Worm (Caenorhabditis elegans) whole organism, L4 larva: Measurements from ENCODE around the gene nlp-11.

Experiments used
- F44E2.7 ChIP-seq: fragments of 200-800 bp; sonication (Bioruptor generic); IDR thresholded peaks from 2 replicates; pipeline ENCODE4 v2.1.2; 2022; ENCODE audit warnings: missing genetic modification characterization, missing compliant biosample characterization
- ZK546.5 ChIP-seq, 2 experiments: sonication (generic microtip); optimal IDR thresholded peaks; 2 replicates each; lab custom pipeline; 2017; ENCODE audit warnings: missing biosample characterization in 2 of 2, missing genetic modification characterization in 2 of 2
- ama-1 ChIP-seq: fragments of 150-350 bp; optimal IDR thresholded peaks from 2 replicates; lab custom pipeline; 2014; ENCODE audit warnings: inconsistent platforms, mixed read lengths
- attf-4 ChIP-seq: sonication (generic microtip); optimal IDR thresholded peaks from 3 replicates; lab custom pipeline; 2017; ENCODE audit warnings: missing biosample characterization, missing genetic modification characterization
- ces-1 ChIP-seq: fragments of 150-350 bp; sonication (generic microtip); optimal IDR thresholded peaks from 4 replicates; lab custom pipeline; 2014; ENCODE audit warnings: missing biosample characterization, missing genetic modification reagents, missing genetic modification characterization
- mep-1 ChIP-seq: fragments of 150-350 bp; sonication (generic microtip); optimal IDR thresholded peaks from 3 replicates; lab custom pipeline; 2014; ENCODE audit warnings: missing biosample characterization, missing genetic modification characterization
- nhr-10 ChIP-seq: fragments of 150-350 bp; optimal IDR thresholded peaks from 2 replicates; lab custom pipeline; 2014; ENCODE audit warnings: missing biosample characterization, missing genetic modification characterization
- nhr-28 ChIP-seq: fragments of 150-350 bp; optimal IDR thresholded peaks from 2 replicates; lab custom pipeline; 2014; ENCODE audit warnings: missing biosample characterization, missing genetic modification characterization
- nhr-48 ChIP-seq: sonication (generic microtip); optimal IDR thresholded peaks from 2 replicates; lab custom pipeline; 2016; ENCODE audit warnings: mild to moderate bottlenecking, missing genetic modification characterization, missing compliant biosample characterization
- pha-4 ChIP-seq, 2 experiments: fragments of 150-350 bp in 1 of 2; fragments of 200-800 bp in 1 of 2; sonication (Bioruptor generic) in 1 of 2; IDR thresholded peaks in 1 of 2; optimal IDR thresholded peaks in 1 of 2; 2 replicates each; pipeline versions ENCODE4 v1.3.6 to Lab custom; 2014 to 2022; ENCODE audit warnings: missing genetic modification characterization in 2 of 2, missing genetic modification reagents in 2 of 2, missing biosample characterization in 1 of 2, missing compliant biosample characterization in 1 of 2
- set-16 ChIP-seq: fragments of 200-800 bp; sonication (Bioruptor generic); IDR thresholded peaks from 2 replicates; pipeline ENCODE4 v1.3.6; 2022; ENCODE audit warnings: missing genetic modification reagents, missing genetic modification characterization, missing compliant biosample characterization
- snpc-4 ChIP-seq: fragments of 150-350 bp; optimal IDR thresholded peaks from 2 replicates; lab custom pipeline; 2014; ENCODE audit warnings: missing biosample characterization, missing genetic modification characterization

DNA sequence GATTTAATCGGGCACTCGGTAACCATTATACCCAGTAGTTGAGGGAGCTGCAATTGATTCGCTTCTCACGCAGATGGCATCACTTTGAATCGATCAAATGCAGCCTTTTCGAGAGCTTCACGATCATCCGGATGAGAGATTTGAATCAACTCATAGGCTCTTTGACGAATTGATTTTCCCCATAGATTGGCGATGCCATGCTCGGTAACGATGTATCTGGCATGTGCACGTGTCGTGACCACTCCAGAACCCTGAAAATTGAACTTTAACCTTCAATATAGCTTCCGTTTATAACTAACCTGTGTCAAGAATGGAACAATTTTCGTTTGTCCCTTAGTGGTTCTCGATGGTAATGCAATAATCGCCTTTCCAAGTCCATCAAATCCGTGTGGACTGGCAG lies 7.6 kb downstream of the nlp-11 start:
- no peak for TF ChIP-seq set-16
- no peak for TF ChIP-seq nhr-28 (tag; lab: Kevin White, UChicago)
- no peak for TF ChIP-seq nhr-10 (tag; lab: Kevin White, UChicago)
- no peak for TF ChIP-seq ces-1 (GFP tag; lab: Kevin White, UChicago)
- TF ChIP-seq nhr-48 (tag; lab: Kevin White, UChicago): no peak
- no peak for TF ChIP-seq attf-4 (tag; lab: Kevin White, UChicago)
- TF ChIP-seq pha-4 (GFP tag; IDR thresholded peaks at IDR 0.05; lab: Robert Waterston, UW): no peak
- TF ChIP-seq pha-4 (tag; optimal IDR thresholded peaks at IDR 0.05; lab: Kevin White, UChicago): no peak
- TF ChIP-seq snpc-4 (tag; lab: Kevin White, UChicago): no peak
- no peak for TF ChIP-seq ama-1 (lab: Kevin White, UChicago)
- no peak for TF ChIP-seq ZK546.5 (tag; optimal IDR thresholded peaks at IDR 0.05; lab: Kevin White, UChicago)
- TF ChIP-seq F44E2.7 (GFP tag; lab: Robert Waterston, UW): no peak
- TF ChIP-seq mep-1 (tag; lab: Kevin White, UChicago): no peak
